Fruit fly (Drosophila melanogaster) whole organism, embryonic: Measurements from ENCODE around the gene CG32695.

Experiments used
- Bgb ChIP-seq: fragments of 200-800 bp; sonication (Bioruptor generic); IDR thresholded peaks from 2 replicates; pipeline ENCODE4 v1.3.6; 2022; ENCODE audit warnings: missing biosample characterization, missing genetic modification characterization; ENCODE audit not compliant: partially characterized antibody
- Blimp-1 ChIP-seq: fragments of 200-800 bp; sonication (Bioruptor generic); optimal IDR thresholded peaks from 3 replicates; lab custom pipeline; 2018; ENCODE audit warnings: missing biosample characterization, missing genetic modification characterization, mild to moderate bottlenecking, moderate library complexity, missing genetic modification reagents
- BtbVII ChIP-seq: fragments of 200-800 bp; sonication (Bioruptor generic); optimal IDR thresholded peaks from 3 replicates; lab custom pipeline; 2017; ENCODE audit warnings: missing biosample characterization, mild to moderate bottlenecking, missing genetic modification characterization
- CG10543 ChIP-seq: fragments of 200-800 bp; sonication (Bioruptor generic); optimal IDR thresholded peaks from 3 replicates; lab custom pipeline; 2017; ENCODE audit warnings: missing biosample characterization, mild to moderate bottlenecking, missing genetic modification characterization, moderate library complexity
- CG12744 ChIP-seq: fragments of 200-800 bp; sonication (Bioruptor generic); optimal IDR thresholded peaks from 2 replicates; lab custom pipeline; 2016; ENCODE audit warnings: missing biosample characterization, missing genetic modification characterization
- CG12769 ChIP-seq: fragments of 200-800 bp; sonication (Bioruptor generic); optimal IDR thresholded peaks from 2 replicates; lab custom pipeline; 2019; ENCODE audit warnings: missing biosample characterization, mild to moderate bottlenecking, missing genetic modification characterization, moderate library complexity
- CG13894 ChIP-seq: fragments of 200-800 bp; sonication (Bioruptor generic); optimal IDR thresholded peaks from 3 replicates; lab custom pipeline; 2018; ENCODE audit warnings: missing biosample characterization, mild to moderate bottlenecking, missing genetic modification characterization, moderate library complexity
- CG15073 ChIP-seq: fragments of 200-800 bp; sonication (Bioruptor generic); optimal IDR thresholded peaks from 2 replicates; lab custom pipeline; 2016; ENCODE audit warnings: missing biosample characterization, missing genetic modification characterization
- CG17612 ChIP-seq: fragments of 200-800 bp; sonication (Bioruptor generic); IDR thresholded peaks from 2 replicates; pipeline ENCODE4 v1.3.6; 2022; ENCODE audit warnings: missing biosample characterization, missing genetic modification characterization
- CG1792 ChIP-seq: fragments of 200-800 bp; sonication (Bioruptor generic); optimal IDR thresholded peaks from 2 replicates; lab custom pipeline; 2016; ENCODE audit warnings: missing biosample characterization, missing genetic modification characterization
- CG2678 ChIP-seq: fragments of 200-800 bp; sonication (Bioruptor generic); optimal IDR thresholded peaks from 3 replicates; lab custom pipeline; 2019; ENCODE audit warnings: missing biosample characterization, mild to moderate bottlenecking, missing genetic modification characterization, moderate library complexity
- CG2712 ChIP-seq: fragments of 200-800 bp; optimal IDR thresholded peaks from 3 replicates; lab custom pipeline; 2019; ENCODE audit warnings: missing biosample characterization, mild to moderate bottlenecking, missing genetic modification characterization, moderate library complexity
- CG3281 ChIP-seq: fragments of 200-800 bp; sonication (Bioruptor generic); optimal IDR thresholded peaks from 3 replicates; lab custom pipeline; 2017; ENCODE audit warnings: missing biosample characterization, mild to moderate bottlenecking, missing genetic modification characterization
- CG4707 ChIP-seq: fragments of 200-800 bp; sonication (Bioruptor generic); optimal IDR thresholded peaks from 2 replicates; lab custom pipeline; 2018; ENCODE audit warnings: missing biosample characterization, mild to moderate bottlenecking, missing genetic modification characterization, moderate library complexity
- CG4730 ChIP-seq: fragments of 200-800 bp; sonication (Bioruptor generic); IDR thresholded peaks from 2 replicates; pipeline ENCODE4 v1.3.6; 2022; ENCODE audit warnings: missing biosample characterization, missing genetic modification characterization
- CG4820 ChIP-seq: fragments of 200-800 bp; sonication (Bioruptor generic); optimal IDR thresholded peaks from 3 replicates; lab custom pipeline; 2016; ENCODE audit warnings: missing biosample characterization, missing genetic modification characterization
- CG5180 ChIP-seq: fragments of 200-800 bp; sonication (Bioruptor generic); optimal IDR thresholded peaks from 3 replicates; lab custom pipeline; 2017; ENCODE audit warnings: missing biosample characterization, missing genetic modification characterization, mild to moderate bottlenecking, moderate library complexity, missing genetic modification reagents
- CG8089 ChIP-seq: fragments of 200-800 bp; sonication (Bioruptor generic); optimal IDR thresholded peaks from 3 replicates; lab custom pipeline; 2016; ENCODE audit warnings: missing biosample characterization, missing genetic modification characterization
- CG8290 ChIP-seq, 3 experiments: fragments of 200-800 bp; sonication (Bioruptor generic); optimal IDR thresholded peaks; 2 replicates each; lab custom pipeline; 2016 to 2019; ENCODE audit warnings: missing biosample characterization in 3 of 3, missing genetic modification characterization in 3 of 3, mild to moderate bottlenecking in 2 of 3, moderate library complexity in 1 of 3
- CG8388 ChIP-seq: fragments of 200-800 bp; sonication (Bioruptor generic); optimal IDR thresholded peaks from 2 replicates; lab custom pipeline; 2019; ENCODE audit warnings: missing biosample characterization, mild to moderate bottlenecking, missing genetic modification characterization, moderate library complexity
- CG9797 ChIP-seq: fragments of 200-800 bp; sonication (Bioruptor generic); optimal IDR thresholded peaks from 3 replicates; lab custom pipeline; 2018; ENCODE audit warnings: missing biosample characterization, mild to moderate bottlenecking, missing genetic modification characterization
- CG9932 ChIP-seq: fragments of 200-800 bp; sonication (Bioruptor generic); IDR thresholded peaks from 2 replicates; pipeline ENCODE4 v1.3.6; 2022; ENCODE audit warnings: missing biosample characterization, missing genetic modification characterization
- Dbx ChIP-seq: fragments of 200-800 bp; sonication (Bioruptor generic); IDR thresholded peaks from 3 replicates; pipeline ENCODE4 v1.3.6; 2022; ENCODE audit warnings: missing biosample characterization, missing genetic modification characterization
- Deaf1 ChIP-seq: fragments of 200-800 bp; optimal IDR thresholded peaks from 3 replicates; lab custom pipeline; 2019; ENCODE audit warnings: missing biosample characterization, mild to moderate bottlenecking, missing genetic modification characterization, moderate library complexity
- Drgx ChIP-seq: fragments of 200-800 bp; sonication (Bioruptor generic); IDR thresholded peaks from 2 replicates; pipeline ENCODE4 v1.3.6; 2022; ENCODE audit warnings: missing biosample characterization, missing genetic modification characterization
- Jarid2 ChIP-seq: fragments of 200-800 bp; sonication (Bioruptor generic); optimal IDR thresholded peaks from 3 replicates; lab custom pipeline; 2017; ENCODE audit warnings: mild to moderate bottlenecking, missing biosample characterization, missing genetic modification reagents, missing genetic modification characterization
- Med ChIP-seq: fragments of 200-800 bp; sonication (Bioruptor generic); peaks from one replicate; lab custom pipeline; 2016; ENCODE audit warnings: missing biosample characterization, missing genetic modification characterization, mild to moderate bottlenecking, inconsistent platforms, moderate library complexity
- Rx ChIP-seq: fragments of 200-800 bp; sonication (Bioruptor generic); IDR thresholded peaks from 2 replicates; pipeline ENCODE4 v1.3.6; 2022; ENCODE audit warnings: missing biosample characterization, missing genetic modification characterization
- chinmo ChIP-seq: fragments of 200-800 bp; sonication (Bioruptor generic); IDR thresholded peaks from 4 replicates; pipeline ENCODE4 v1.3.6; 2022; ENCODE audit warnings: missing biosample characterization, missing genetic modification characterization; ENCODE audit not compliant: partially characterized antibody
- dmrt11E ChIP-seq: fragments of 200-800 bp; sonication (Bioruptor generic); optimal IDR thresholded peaks from 3 replicates; lab custom pipeline; 2018; ENCODE audit warnings: missing biosample characterization, mild to moderate bottlenecking, missing genetic modification characterization, moderate library complexity
- dmrt99B ChIP-seq: fragments of 200-800 bp; sonication (Bioruptor generic); optimal IDR thresholded peaks from 2 replicates; lab custom pipeline; 2018; ENCODE audit warnings: missing biosample characterization, mild to moderate bottlenecking, missing genetic modification characterization, moderate library complexity
- dysf ChIP-seq: fragments of 200-800 bp; sonication (Bioruptor generic); IDR thresholded peaks from 3 replicates; pipeline ENCODE4 v1.3.6; 2022; ENCODE audit warnings: missing biosample characterization, missing genetic modification characterization
- esg ChIP-seq: fragments of 200-800 bp; sonication (Bioruptor generic); conservative IDR thresholded peaks from 2 replicates; pipeline ENCODE4 v1.3.6; 2022; ENCODE audit warnings: missing biosample characterization, missing genetic modification characterization
- h ChIP-seq: fragments of >200 bp; optimal IDR thresholded peaks from 2 replicates; lab custom pipeline; 2017
- lab ChIP-seq: fragments of 200-800 bp; sonication (Bioruptor generic); optimal IDR thresholded peaks from 3 replicates; lab custom pipeline; 2017; ENCODE audit warnings: missing biosample characterization, missing genetic modification characterization, mild to moderate bottlenecking, moderate library complexity, missing genetic modification reagents
- mirr ChIP-seq: fragments of 200-800 bp; sonication (Bioruptor generic); optimal IDR thresholded peaks from 3 replicates; lab custom pipeline; 2018; ENCODE audit warnings: missing biosample characterization, mild to moderate bottlenecking, missing genetic modification characterization
- oc ChIP-seq: fragments of 200-800 bp; sonication (Bioruptor generic); optimal IDR thresholded peaks from 2 replicates; lab custom pipeline; 2018; ENCODE audit warnings: missing biosample characterization, mild to moderate bottlenecking, missing genetic modification characterization, moderate library complexity
- pum ChIP-seq: fragments of 200-800 bp; sonication (Bioruptor generic); optimal IDR thresholded peaks from 2 replicates; lab custom pipeline; 2016; ENCODE audit warnings: missing biosample characterization, missing genetic modification characterization
- row ChIP-seq: fragments of 200-800 bp; sonication (Bioruptor generic); IDR thresholded peaks from 3 replicates; pipeline ENCODE4 v1.3.6; 2022; ENCODE audit warnings: missing biosample characterization, missing genetic modification characterization
- run ChIP-seq: fragments of 200-800 bp; sonication (Bioruptor generic); optimal IDR thresholded peaks from 3 replicates; lab custom pipeline; 2018; ENCODE audit warnings: missing biosample characterization, mild to moderate bottlenecking, missing genetic modification characterization
- sna ChIP-seq: fragments of 200-800 bp; sonication (Bioruptor generic); IDR thresholded peaks from 2 replicates; pipeline ENCODE4 v1.3.6; 2022; ENCODE audit warnings: missing biosample characterization, missing genetic modification characterization; ENCODE audit not compliant: partially characterized antibody
- so ChIP-seq: fragments of 200-800 bp; sonication (Bioruptor generic); IDR thresholded peaks from 3 replicates; pipeline ENCODE4 v1.3.6; 2022; ENCODE audit warnings: missing biosample characterization, missing genetic modification characterization
- sqz ChIP-seq: fragments of 200-800 bp; sonication (Bioruptor generic); optimal IDR thresholded peaks from 3 replicates; lab custom pipeline; 2018; ENCODE audit warnings: missing biosample characterization, mild to moderate bottlenecking, missing genetic modification characterization
- sr ChIP-seq: fragments of 200-800 bp; sonication (Bioruptor generic); IDR thresholded peaks from 3 replicates; pipeline ENCODE4 v1.3.6; 2022; ENCODE audit warnings: missing biosample characterization, missing genetic modification characterization
- tap ChIP-seq: fragments of 200-800 bp; optimal IDR thresholded peaks from 3 replicates; lab custom pipeline; 2019; ENCODE audit warnings: missing biosample characterization, mild to moderate bottlenecking, missing genetic modification characterization, moderate library complexity
- vvl ChIP-seq: fragments of 200-800 bp; sonication (Bioruptor generic); IDR thresholded peaks from 2 replicates; pipeline ENCODE4 v1.3.6; 2022; ENCODE audit warnings: missing biosample characterization, missing genetic modification characterization
- z ChIP-seq: fragments of 200-800 bp; sonication (Bioruptor generic); IDR thresholded peaks from 3 replicates; pipeline ENCODE4 v1.3.6; 2022; ENCODE audit warnings: missing biosample characterization, missing genetic modification characterization
- zen2 ChIP-seq: fragments of 200-800 bp; sonication (Bioruptor generic); IDR thresholded peaks from 3 replicates; pipeline ENCODE4 v1.3.6; 2022; ENCODE audit warnings: missing biosample characterization, missing genetic modification characterization; ENCODE audit not compliant: partially characterized antibody

Gene CG32695

dm6 chrX:9885363-9885762 lies 11.5 kb upstream of the CG32695 start (continued):
- TF ChIP-seq CG10543 (GFP tag; lab: Kevin White, UChicago) (peak; percentile 5), mirr (GFP tag; lab: Kevin White, UChicago) (peak; percentile 23), Rx (GFP tag; lab: Robert Waterston, UW) (no peak), dmrt11E (tag; lab: Kevin White, UChicago) (no peak), CG4707 (GFP tag; lab: Kevin White, UChicago) (no peak), CG9797 (no peak), Dbx (0 out of 3 replicates have a peak, but pooled peaks have one; percentile 11), sqz (GFP tag; lab: Kevin White, UChicago) (no peak), CG2678 (tag; lab: Kevin White, UChicago) (peak; percentile 3)

DNA sequence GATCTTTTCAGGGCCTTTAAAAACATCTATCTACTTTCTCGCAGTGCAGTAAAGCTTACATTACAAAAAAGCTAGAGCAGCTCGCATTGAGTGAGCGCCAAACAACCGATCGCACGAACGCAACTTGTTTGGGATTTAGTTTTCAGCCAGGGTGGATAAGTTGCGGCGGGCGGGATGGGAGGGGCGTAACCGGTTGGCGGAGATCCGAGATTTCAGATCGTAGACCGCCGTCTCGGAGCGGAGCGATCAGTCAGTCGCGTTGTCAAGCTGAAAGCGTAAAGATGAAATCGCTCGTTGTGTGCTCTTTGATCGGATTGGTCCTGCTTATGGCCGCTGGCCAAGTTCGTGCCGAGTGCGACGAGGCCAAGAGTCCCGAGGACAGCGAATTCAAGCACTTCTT lies 10.4 kb upstream of the CG32695 start, which contains the start of gene CG9691:
Gene CG9691, plus strand, starts transcription at position 222 of the 400 bp plus-strand sequence.
- TF ChIP-seq CG8388 (GFP tag; lab: Kevin White, UChicago) (no peak), Blimp-1 (GFP tag; lab: Kevin White, UChicago) (peak; percentile 22), CG8089 (no peak), oc (peak; percentile 71), dmrt11E (tag; lab: Kevin White, UChicago) (no peak), CG3281 (GFP tag; lab: Kevin White, UChicago) (no peak), sna (GFP tag; lab: Robert Waterston, UW) (no peak), Med (GFP tag; lab: Kevin White, UChicago) (peak; percentile 3), CG12769 (peak; percentile 28), pum (no peak), CG2712 (peak; percentile 2), chinmo (0 out of 4 replicates have a peak, but pooled peaks have one; percentile 40), CG9932 (GFP tag; lab: Robert Waterston, UW) (peak; percentile 12; the same call in 1 of the 2 replicates), CG1792 (GFP tag; lab: Kevin White, UChicago) (no peak), z (GFP tag; lab: Robert Waterston, UW) (no peak; the same call in 2 of the 3 replicates), run (tag; lab: Kevin White, UChicago) (no peak), CG4730 (GFP tag; lab: Robert Waterston, UW) (no peak), CG10543 (GFP tag; lab: Kevin White, UChicago) (peak; percentile 50), row (peak; percentile 27; the same call in 1 of the 3 replicates), Drgx (GFP tag; lab: Robert Waterston, UW) (peak; percentile 40; the same call in 1 of the 2 replicates), CG13894 (peak; percentile 1), so (GFP tag; lab: Robert Waterston, UW) (0 out of 3 replicates have a peak, but pooled peaks have one; percentile 15), dysf (peak; percentile 32; the same call in 1 of the 3 replicates), BtbVII (GFP tag; lab: Kevin White, UChicago) (peak; percentile 9), CG12744 (no peak), tap (tag; lab: Kevin White, UChicago) (peak; percentile 2), vvl (0 out of 2 replicates have a peak, but pooled peaks have one; percentile 10), dmrt99B (tag; lab: Kevin White, UChicago) (peak; percentile 3), Bgb (GFP tag; lab: Robert Waterston, UW) (peak; percentile 40; the same call in 1 of the 2 replicates), zen2 (GFP tag; lab: Robert Waterston, UW) (no peak), h (lab: Kevin White, UChicago) (no peak), CG4820 (GFP tag; lab: Kevin White, UChicago) (no peak), CG17612 (GFP tag; lab: Robert Waterston, UW) (no peak), CG15073 (no peak), Deaf1 (tag; lab: Kevin White, UChicago) (peak; percentile 83), sr (GFP tag; lab: Robert Waterston, UW) (no peak), Jarid2 (peak; percentile 63), esg (no peak), lab (peak; percentile 1), CG5180 (GFP tag; lab: Kevin White, UChicago) (peak; percentile 89), CG8290 (GFP tag; optimal IDR thresholded peaks at IDR 0.05; lab: Kevin White, UChicago) (no peak), CG8290 (tag; optimal IDR thresholded peaks at IDR 0.05; lab: Kevin White, UChicago) (peak in 1 of 2 experiments; percentile 29)
